Fruit fly (Drosophila melanogaster) whole organism, embryonic: ENCODE data around the gene Or85a.
A peak's percentile ranks its signal among the peaks of the same experiment; 100 is the strongest.

ENCODE experiments used
- B-H2 ChIP-seq: fragments of 200-800 bp; sonication (Bioruptor generic); optimal IDR thresholded peaks from 2 replicates; lab custom pipeline; 2018; ENCODE audit warnings: missing biosample characterization, mild to moderate bottlenecking, missing genetic modification characterization
- Bgb ChIP-seq: fragments of 200-800 bp; sonication (Bioruptor generic); IDR thresholded peaks from 2 replicates; pipeline ENCODE4 v1.3.6; 2022; ENCODE audit warnings: missing biosample characterization, missing genetic modification characterization; ENCODE audit not compliant: partially characterized antibody
- CG10565 ChIP-seq: fragments of 200-800 bp; sonication (Bioruptor generic); optimal IDR thresholded peaks from 3 replicates; lab custom pipeline; 2016; ENCODE audit warnings: missing biosample characterization, mild to moderate bottlenecking, missing genetic modification characterization
- CG11093 ChIP-seq: fragments of 200-800 bp; sonication (Bioruptor generic); IDR thresholded peaks from 3 replicates; pipeline ENCODE4 v1.3.6; 2022; ENCODE audit warnings: missing biosample characterization, missing genetic modification characterization
- CG11456 ChIP-seq: fragments of 200-800 bp; sonication (Bioruptor generic); IDR thresholded peaks from 3 replicates; pipeline ENCODE4 v1.3.6; 2022; ENCODE audit warnings: missing biosample characterization, missing genetic modification characterization
- CG11504 ChIP-seq: fragments of 200-800 bp; sonication (Bioruptor generic); optimal IDR thresholded peaks from 3 replicates; lab custom pipeline; 2019; ENCODE audit warnings: missing biosample characterization, mild to moderate bottlenecking, missing genetic modification characterization, moderate library complexity
- CG13296 ChIP-seq: fragments of 200-800 bp; sonication (Bioruptor generic); optimal IDR thresholded peaks from 3 replicates; lab custom pipeline; 2018; ENCODE audit warnings: missing biosample characterization, mild to moderate bottlenecking, missing genetic modification characterization
- CG13424 ChIP-seq: fragments of 200-800 bp; sonication (Bioruptor generic); optimal IDR thresholded peaks from 2 replicates; lab custom pipeline; 2019; ENCODE audit warnings: missing biosample characterization, mild to moderate bottlenecking, missing genetic modification characterization, moderate library complexity
- CG14014 ChIP-seq: fragments of 200-800 bp; sonication (Bioruptor generic); IDR thresholded peaks from 2 replicates; pipeline ENCODE4 v1.3.6; 2022; ENCODE audit warnings: missing biosample characterization, missing genetic modification characterization
- CG15479 ChIP-seq: fragments of 200-800 bp; sonication (Bioruptor generic); optimal IDR thresholded peaks from 3 replicates; lab custom pipeline; 2019; ENCODE audit warnings: missing biosample characterization, mild to moderate bottlenecking, missing genetic modification characterization, moderate library complexity
- CG18619 ChIP-seq: fragments of 200-800 bp; sonication (Bioruptor generic); optimal IDR thresholded peaks from 3 replicates; lab custom pipeline; 2017; ENCODE audit warnings: missing biosample characterization, mild to moderate bottlenecking, missing genetic modification characterization
- CG2199 ChIP-seq: fragments of 200-800 bp; sonication (Bioruptor generic); IDR thresholded peaks from 3 replicates; pipeline ENCODE4 v1.3.6; 2022; ENCODE audit warnings: missing biosample characterization, missing genetic modification characterization
- CG3065 ChIP-seq: fragments of 200-800 bp; sonication (Bioruptor generic); optimal IDR thresholded peaks from 2 replicates; lab custom pipeline; 2016; ENCODE audit warnings: missing biosample characterization, missing genetic modification characterization
- CG33213 ChIP-seq: fragments of 200-800 bp; sonication (Bioruptor generic); optimal IDR thresholded peaks from 3 replicates; lab custom pipeline; 2016; ENCODE audit warnings: missing biosample characterization, missing genetic modification characterization
- CG34224 ChIP-seq: fragments of 200-800 bp; sonication (Bioruptor generic); IDR thresholded peaks from 3 replicates; pipeline ENCODE4 v1.3.6; 2022; ENCODE audit warnings: missing biosample characterization, missing genetic modification characterization; ENCODE audit not compliant: partially characterized antibody
- CG4282 ChIP-seq: fragments of 200-800 bp; sonication (Bioruptor generic); optimal IDR thresholded peaks from 2 replicates; lab custom pipeline; 2016; ENCODE audit warnings: missing biosample characterization, missing genetic modification characterization
- CG4820 ChIP-seq: fragments of 200-800 bp; sonication (Bioruptor generic); optimal IDR thresholded peaks from 3 replicates; lab custom pipeline; 2016; ENCODE audit warnings: missing biosample characterization, missing genetic modification characterization
- CG6272 ChIP-seq: fragments of 200-800 bp; sonication (Bioruptor generic); IDR thresholded peaks from 2 replicates; pipeline ENCODE4 v1.3.6; 2022; ENCODE audit warnings: missing biosample characterization, missing genetic modification characterization
- CHES-1-like ChIP-seq: fragments of 200-800 bp; sonication (Bioruptor generic); optimal IDR thresholded peaks from 2 replicates; lab custom pipeline; 2016; ENCODE audit warnings: missing biosample characterization, missing genetic modification characterization
- CoRest ChIP-seq: fragments of 200-800 bp; sonication (Bioruptor generic); optimal IDR thresholded peaks from 3 replicates; lab custom pipeline; 2018; ENCODE audit warnings: missing biosample characterization, mild to moderate bottlenecking, missing genetic modification characterization, moderate library complexity
- Dbx ChIP-seq: fragments of 200-800 bp; sonication (Bioruptor generic); IDR thresholded peaks from 3 replicates; pipeline ENCODE4 v1.3.6; 2022; ENCODE audit warnings: missing biosample characterization, missing genetic modification characterization
- Doc2 ChIP-seq: fragments of 200-800 bp; sonication (Bioruptor generic); IDR thresholded peaks from 2 replicates; pipeline ENCODE4 v1.3.6; 2022; ENCODE audit warnings: missing biosample characterization, missing genetic modification characterization
- Dp ChIP-seq: fragments of 200-800 bp; sonication (Bioruptor generic); optimal IDR thresholded peaks from 2 replicates; lab custom pipeline; 2018; ENCODE audit warnings: missing biosample characterization, mild to moderate bottlenecking, missing genetic modification characterization, moderate library complexity
- Ets97D ChIP-seq: fragments of 200-800 bp; sonication (Bioruptor generic); optimal IDR thresholded peaks from 3 replicates; lab custom pipeline; 2016; ENCODE audit warnings: missing biosample characterization, missing genetic modification characterization
- Fer3 ChIP-seq: fragments of 200-800 bp; sonication (Bioruptor generic); optimal IDR thresholded peaks from 2 replicates; lab custom pipeline; 2018; ENCODE audit warnings: missing biosample characterization, mild to moderate bottlenecking, missing genetic modification characterization, moderate library complexity
- GATAe ChIP-seq: fragments of 200-800 bp; sonication (Bioruptor generic); conservative IDR thresholded peaks from 2 replicates; pipeline ENCODE4 v1.3.6; 2022; ENCODE audit warnings: missing biosample characterization, missing genetic modification characterization
- HmgZ ChIP-seq: fragments of 200-800 bp; sonication (Bioruptor generic); optimal IDR thresholded peaks from 2 replicates; lab custom pipeline; 2018; ENCODE audit warnings: missing biosample characterization, mild to moderate bottlenecking, missing genetic modification characterization
- Hr78 ChIP-seq, 2 experiments: fragments of 200-800 bp in 1 of 2; fragments of >200 bp in 1 of 2; sonication (Bioruptor generic) in 1 of 2; optimal IDR thresholded peaks; 2 replicates each; lab custom pipeline; 2017 to 2019; ENCODE audit warnings: missing biosample characterization in 2 of 2, missing genetic modification characterization in 2 of 2, mild to moderate bottlenecking in 1 of 2, moderate library complexity in 1 of 2
- Hsf ChIP-seq: fragments of 200-800 bp; sonication (Bioruptor generic); optimal IDR thresholded peaks from 3 replicates; lab custom pipeline; 2016; ENCODE audit warnings: missing biosample characterization, missing genetic modification characterization
- Jarid2 ChIP-seq: fragments of 200-800 bp; sonication (Bioruptor generic); optimal IDR thresholded peaks from 3 replicates; lab custom pipeline; 2017; ENCODE audit warnings: mild to moderate bottlenecking, missing biosample characterization, missing genetic modification reagents, missing genetic modification characterization
- Mad ChIP-seq: fragments of 200-800 bp; sonication (Bioruptor generic); optimal IDR thresholded peaks from 2 replicates; lab custom pipeline; 2016; ENCODE audit warnings: missing biosample characterization, missing genetic modification characterization
- Scr ChIP-seq: fragments of 200-800 bp; sonication (Bioruptor generic); IDR thresholded peaks from 2 replicates; pipeline ENCODE4 v1.3.6; 2022; ENCODE audit warnings: missing biosample characterization, missing genetic modification characterization; ENCODE audit not compliant: partially characterized antibody
- Sin3A ChIP-seq: fragments of >200 bp; optimal IDR thresholded peaks from 2 replicates; lab custom pipeline; 2018
- TFAM ChIP-seq: fragments of 200-800 bp; sonication (Bioruptor generic); optimal IDR thresholded peaks from 2 replicates; lab custom pipeline; 2017; ENCODE audit warnings: missing biosample characterization, missing genetic modification characterization, inconsistent platforms
- ac ChIP-seq: fragments of 200-800 bp; sonication (Bioruptor generic); optimal IDR thresholded peaks from 3 replicates; lab custom pipeline; 2017; ENCODE audit warnings: missing biosample characterization, mild to moderate bottlenecking, missing genetic modification characterization
- al ChIP-seq: fragments of 200-800 bp; sonication (Bioruptor generic); IDR thresholded peaks from 2 replicates; pipeline ENCODE4 v1.3.6; 2022; ENCODE audit warnings: missing biosample characterization, missing genetic modification characterization
- amos ChIP-seq: fragments of 200-800 bp; sonication (Bioruptor generic); IDR thresholded peaks from 2 replicates; pipeline ENCODE4 v1.3.6; 2022; ENCODE audit warnings: missing biosample characterization, missing genetic modification characterization; ENCODE audit not compliant: partially characterized antibody
- ase ChIP-seq: fragments of 200-800 bp; sonication (Bioruptor generic); IDR thresholded peaks from 3 replicates; pipeline ENCODE4 v1.3.6; 2022; ENCODE audit warnings: missing biosample characterization, missing genetic modification characterization
- btn ChIP-seq: fragments of 200-800 bp; sonication (Bioruptor generic); optimal IDR thresholded peaks from 2 replicates; lab custom pipeline; 2016; ENCODE audit warnings: missing biosample characterization, missing genetic modification characterization
- chm ChIP-seq: fragments of 200-800 bp; sonication (Bioruptor generic); IDR thresholded peaks from 2 replicates; pipeline ENCODE4 v1.3.6; 2022; ENCODE audit warnings: missing biosample characterization, missing genetic modification characterization
- cwo ChIP-seq: fragments of 200-800 bp; sonication (Bioruptor generic); optimal IDR thresholded peaks from 3 replicates; lab custom pipeline; 2017; ENCODE audit warnings: missing biosample characterization, missing genetic modification characterization, mild to moderate bottlenecking, moderate library complexity, missing genetic modification reagents
- ewg ChIP-seq: fragments of 200-800 bp; sonication (Bioruptor generic); optimal IDR thresholded peaks from 3 replicates; lab custom pipeline; 2017; ENCODE audit warnings: mild to moderate bottlenecking, missing biosample characterization, missing genetic modification reagents, missing genetic modification characterization
- hth ChIP-seq: fragments of >200 bp; optimal IDR thresholded peaks from 2 replicates; lab custom pipeline; 2017; ENCODE audit warnings: inconsistent platforms
- mirr ChIP-seq: fragments of 200-800 bp; sonication (Bioruptor generic); optimal IDR thresholded peaks from 3 replicates; lab custom pipeline; 2018; ENCODE audit warnings: missing biosample characterization, mild to moderate bottlenecking, missing genetic modification characterization
- mld ChIP-seq: fragments of 200-800 bp; sonication (Bioruptor generic); IDR thresholded peaks from 3 replicates; pipeline ENCODE4 v1.3.6; 2022; ENCODE audit warnings: missing biosample characterization, missing genetic modification characterization; ENCODE audit not compliant: partially characterized antibody
- nau ChIP-seq: fragments of 200-800 bp; sonication (Bioruptor generic); optimal IDR thresholded peaks from 3 replicates; lab custom pipeline; 2017; ENCODE audit warnings: missing biosample characterization, mild to moderate bottlenecking, missing genetic modification characterization, missing genetic modification reagents
- pb ChIP-seq: fragments of 200-800 bp; sonication (Bioruptor generic); optimal IDR thresholded peaks from 3 replicates; lab custom pipeline; 2016; ENCODE audit warnings: missing biosample characterization, missing genetic modification characterization
- prd ChIP-seq, 3 experiments: fragments of >200 bp in 2 of 3; fragments of 200-800 bp in 1 of 3; sonication (Bioruptor generic) in 1 of 3; optimal IDR thresholded peaks in 2 of 3; IDR thresholded peaks in 1 of 3; 2 replicates in 2 of 3; 3 replicates in 1 of 3; pipeline versions ENCODE4 v1.3.6 to Lab custom; 2017 to 2022; ENCODE audit warnings: missing biosample characterization in 1 of 3, missing genetic modification characterization in 1 of 3
- sna ChIP-seq: fragments of 200-800 bp; sonication (Bioruptor generic); IDR thresholded peaks from 2 replicates; pipeline ENCODE4 v1.3.6; 2022; ENCODE audit warnings: missing biosample characterization, missing genetic modification characterization; ENCODE audit not compliant: partially characterized antibody
- wek ChIP-seq: fragments of 200-800 bp; sonication (Bioruptor generic); optimal IDR thresholded peaks from 3 replicates; lab custom pipeline; 2018; ENCODE audit warnings: missing biosample characterization, mild to moderate bottlenecking, missing genetic modification characterization, moderate library complexity
- zfh1 ChIP-seq: fragments of 200-800 bp; sonication (Bioruptor generic); IDR thresholded peaks from 3 replicates; pipeline ENCODE4 v1.3.6; 2022; ENCODE audit warnings: missing biosample characterization, missing genetic modification characterization

The Or85a gene

dm6 chr3R:8316344-8317105 is 5.0 kb upstream of the Or85a start, which contains the start of gene Coq2 (continued):
- TF ChIP-seq Sin3A (lab: Kevin White, UChicago) (peak; percentile 8), Mad (GFP tag; lab: Kevin White, UChicago) (no peak), CG11093 (no peak), mld (GFP tag; lab: Robert Waterston, UW) (no peak), Jarid2 (no peak), CoRest (no peak), HmgZ (tag; lab: Kevin White, UChicago) (peak; percentile 2), Hsf (no peak), chm (GFP tag; lab: Robert Waterston, UW) (no peak), CG4820 (GFP tag; lab: Kevin White, UChicago) (no peak), CG13296 (no peak), Dbx (0 out of 3 replicates have a peak, but pooled peaks have one; percentile 13), wek (GFP tag; lab: Kevin White, UChicago) (no peak), ase (GFP tag; lab: Robert Waterston, UW) (no peak), zfh1 (GFP tag; lab: Robert Waterston, UW) (no peak), mirr (GFP tag; lab: Kevin White, UChicago) (no peak), CG11504 (tag; lab: Kevin White, UChicago) (no peak), Ets97D (GFP tag; lab: Kevin White, UChicago) (peak; percentile 42), CG34224 (GFP tag; lab: Robert Waterston, UW) (0 out of 3 replicates have a peak, but pooled peaks have one; percentile 8), hth (no peak), Fer3 (tag; lab: Kevin White, UChicago) (no peak), Bgb (no peak), CG14014 (GFP tag; lab: Robert Waterston, UW) (no peak), al (GFP tag; lab: Robert Waterston, UW) (no peak), amos (GFP tag; lab: Robert Waterston, UW) (no peak), CG3065 (GFP tag; lab: Kevin White, UChicago) (no peak), Dp (peak; percentile 93), nau (no peak), ewg (GFP tag; lab: Kevin White, UChicago) (peak; percentile 38), CG10565 (GFP tag; lab: Kevin White, UChicago) (no peak), Scr (GFP tag; lab: Robert Waterston, UW) (no peak), TFAM (GFP tag; lab: Kevin White, UChicago) (no peak), Doc2 (no peak), CG13424 (tag; lab: Kevin White, UChicago) (no peak), CG33213 (peak; percentile 21), prd (optimal IDR thresholded peaks at IDR 0.05; lab: Kevin White, UChicago) (no peak), prd (GFP tag; IDR thresholded peaks at IDR 0.05; lab: Robert Waterston, UW) (no peak), cwo (GFP tag; lab: Kevin White, UChicago) (no peak), CG6272 (no peak), CHES-1-like (GFP tag; lab: Kevin White, UChicago) (no peak), CG4282 (GFP tag; lab: Kevin White, UChicago) (no peak)
- TF ChIP-seq, all 482 proteins: peak for 50

dm6 chr3R:8317215-8317614 is 4.3 kb upstream of the Or85a start, which contains the start of gene Ctr1B:
TSS of gene Ctr1B (plus strand) at chr3R:8317612.
- TF ChIP-seq pb (no peak), CG2199 (GFP tag; lab: Robert Waterston, UW) (0 out of 3 replicates have a peak, but pooled peaks have one; percentile 28), btn (no peak), B-H2 (no peak), sna (GFP tag; lab: Robert Waterston, UW) (0 out of 2 replicates have a peak, but pooled peaks have one; percentile 15), CG15479 (GFP tag; lab: Kevin White, UChicago) (peak; percentile 46), CG11456 (GFP tag; lab: Robert Waterston, UW) (no peak), mirr (GFP tag; lab: Kevin White, UChicago) (peak; percentile 13), Mad (GFP tag; lab: Kevin White, UChicago) (no peak), GATAe (peak; percentile 61), ac (GFP tag; lab: Kevin White, UChicago) (no peak), Hr78 (GFP tag; optimal IDR thresholded peaks at IDR 0.05; lab: Kevin White, UChicago) (peak in 1 of 2 experiments; percentile 72), CG18619 (GFP tag; lab: Kevin White, UChicago) (no peak)
